Worm (Caenorhabditis elegans): ENCODE data around the gene tbc-11.

Gene tbc-11

ce11 chrX:957581-957980 is 32.8 kb downstream of the tbc-11 start, which contains the start of gene chil-10:
Gene chil-10 (plus strand): TSS chrX:957881.
- TF ChIP-seq mes-2 (tag; optimal IDR thresholded peaks at IDR 0.05; ENCODE audit: poor library complexity, severe bottlenecking) (no peak), aha-1 (tag) (peak; percentile 6), ztf-11 (tag; optimal IDR thresholded peaks at IDR 0.05) (no peak), daf-8 (GFP tag; IDR thresholded peaks at IDR 0.05) (no peak), fos-1 (tag; optimal IDR thresholded peaks at IDR 0.05) (no peak), hif-1 (tag; optimal IDR thresholded peaks at IDR 0.05) (no peak), dve-1 (tag; optimal IDR thresholded peaks at IDR 0.05; ENCODE audit: insufficient read depth) (no peak)

DNA sequence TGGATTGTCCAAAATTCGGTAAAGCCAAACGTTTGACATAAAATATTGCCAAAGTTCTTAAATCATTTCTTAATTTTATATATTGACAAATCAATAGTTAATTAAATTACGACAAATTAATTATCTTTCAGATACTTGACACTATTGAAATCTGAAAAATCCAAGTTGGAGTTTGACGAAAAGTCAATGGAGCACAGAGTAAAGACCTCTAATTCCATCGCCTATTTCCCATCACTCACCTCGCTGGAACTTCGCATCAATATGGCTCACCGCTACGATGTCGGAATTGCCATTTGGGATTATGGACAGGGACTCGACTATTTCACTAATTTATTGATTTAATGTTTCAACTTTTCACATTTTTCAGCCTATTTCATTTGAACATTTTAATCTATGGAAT is 35.4 kb downstream of the tbc-11 start:
- TF ChIP-seq pqm-1 (tag; optimal IDR thresholded peaks at IDR 0.05), result no peak
- TF ChIP-seq duxl-1 (tag; optimal IDR thresholded peaks at IDR 0.05; ENCODE audit: poor library complexity), result no peak
- TF ChIP-seq unc-62 (GFP tag; optimal IDR thresholded peaks at IDR 0.05 in 1 of 2), result peak in 1 of 2 experiments; percentile 94
- no peak for TF ChIP-seq unc-62 (tag; optimal IDR thresholded peaks at IDR 0.05)
- no peak for TF ChIP-seq attf-4 (tag; optimal IDR thresholded peaks at IDR 0.05)

DNA sequence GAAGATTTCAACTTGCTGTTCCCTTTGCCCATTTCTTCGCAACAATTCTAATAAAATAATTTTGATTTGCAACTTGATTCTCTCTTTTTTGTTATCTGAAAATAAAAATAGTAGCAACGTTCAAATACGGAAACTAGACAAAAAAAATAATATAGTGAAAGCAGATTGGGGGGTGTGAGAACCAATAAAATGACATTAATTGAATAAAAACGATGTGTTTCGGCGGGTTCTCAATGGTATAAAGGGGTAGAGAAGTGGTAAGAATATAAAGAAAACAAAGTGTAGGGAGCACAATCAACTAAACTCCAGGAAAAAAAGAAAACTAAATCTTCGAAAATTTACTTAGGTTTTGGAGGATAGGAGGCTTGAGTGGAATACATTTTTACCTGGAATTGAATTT is 38.4 kb downstream of the tbc-11 start, which contains the start of gene ncs-1:
Gene ncs-1, minus strand, starts transcription at position 101 of the 400 bp plus-strand sequence.
- no peak for TF ChIP-seq pqm-1 (tag; optimal IDR thresholded peaks at IDR 0.05)
- TF ChIP-seq cey-2 (tag; optimal IDR thresholded peaks at IDR 0.05; ENCODE audit: borderline replicate concordance, insufficient read depth), result no peak
- TF ChIP-seq Y105C5A.15 (GFP tag; IDR thresholded peaks at IDR 0.05), result no peak

DNA sequence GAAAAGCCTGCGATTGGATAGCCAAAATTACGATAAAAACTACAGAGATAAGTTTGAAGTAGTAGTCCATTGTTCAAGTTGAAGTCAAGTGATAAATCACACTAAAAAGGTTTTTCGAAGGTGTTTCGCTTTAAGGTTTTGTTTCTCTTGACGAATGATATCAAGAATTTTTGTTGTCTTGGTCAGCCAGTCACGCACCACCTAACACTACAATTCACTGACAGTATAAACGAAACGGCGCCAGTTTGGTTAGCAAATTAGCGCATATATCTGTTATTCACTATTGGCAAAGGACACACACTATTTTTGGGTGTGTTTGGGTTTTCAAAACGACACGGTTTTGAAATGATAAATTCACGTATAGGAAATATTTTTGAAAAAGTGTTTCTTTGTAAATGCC is 45.3 kb downstream of the tbc-11 start, which contains the start of gene C44C1.6:
Gene C44C1.6, minus strand, starts transcription at position 199 of the 400 bp plus-strand sequence.
- TF ChIP-seq nhr-28 (tag; optimal IDR thresholded peaks at IDR 0.05) (peak; percentile 31), fkh-10 (GFP tag; optimal IDR thresholded peaks at IDR 0.05) (no peak)

- peak; percentile 9 for TF ChIP-seq fkh-10 (GFP tag; optimal IDR thresholded peaks at IDR 0.05)
- TF ChIP-seq nhr-111 (GFP tag; optimal IDR thresholded peaks at IDR 0.05), result no peak
- no peak for TF ChIP-seq T20F7.1 (GFP tag; optimal IDR thresholded peaks at IDR 0.05)
- TF ChIP-seq F26F4.8 (GFP tag; conservative IDR thresholded peaks at IDR 0.05), result no peak
- no peak for TF ChIP-seq daf-12 (tag; optimal IDR thresholded peaks at IDR 0.05)
- TF ChIP-seq nhr-10 (tag; optimal IDR thresholded peaks at IDR 0.05), result no peak
- no peak for TF ChIP-seq F44E2.7 (GFP tag; IDR thresholded peaks at IDR 0.05)
- peak; percentile 77 for TF ChIP-seq hmg-1.1 (GFP tag; IDR thresholded peaks at IDR 0.05)
- TF ChIP-seq mep-1 (tag; optimal IDR thresholded peaks at IDR 0.05), result peak; percentile 61
- TF ChIP-seq daf-8 (GFP tag; IDR thresholded peaks at IDR 0.05), result no peak
- no peak for TF ChIP-seq lim-7 (GFP tag; IDR thresholded peaks at IDR 0.05)
- no peak for TF ChIP-seq dmd-8 (GFP tag; IDR thresholded peaks at IDR 0.05)
- TF ChIP-seq lin-1 (GFP tag; IDR thresholded peaks at IDR 0.05), result no peak
- TF ChIP-seq unc-130 (GFP tag; optimal IDR thresholded peaks at IDR 0.05), result no peak
- TF ChIP-seq daf-16 (GFP tag; optimal IDR thresholded peaks at IDR 0.05), result no peak
- no peak for TF ChIP-seq daf-16 (tag; optimal IDR thresholded peaks at IDR 0.05)
- no peak for TF ChIP-seq T26A8.4 (GFP tag; IDR thresholded peaks at IDR 0.05)
- peak; percentile 13 for TF ChIP-seq dve-1 (tag; optimal IDR thresholded peaks at IDR 0.05; ENCODE audit: insufficient read depth)
- TF ChIP-seq set-16 (GFP tag; IDR thresholded peaks at IDR 0.05), result no peak
- TF ChIP-seq dmd-9 (GFP tag; IDR thresholded peaks at IDR 0.05), result no peak
- peak; percentile 57 for TF ChIP-seq hlh-11 (tag; optimal IDR thresholded peaks at IDR 0.05)
- no peak for TF ChIP-seq zip-11 (GFP tag; IDR thresholded peaks at IDR 0.05)
- TF ChIP-seq mxl-3 (GFP tag; optimal IDR thresholded peaks at IDR 0.05), result peak; percentile 45
- no peak for TF ChIP-seq ama-1 (optimal IDR thresholded peaks at IDR 0.05)
- TF ChIP-seq nhr-76 (tag; optimal IDR thresholded peaks at IDR 0.05), result no peak
- no peak for TF ChIP-seq snpc-4 (tag; optimal IDR thresholded peaks at IDR 0.05)
- TF ChIP-seq ztf-11 (tag; optimal IDR thresholded peaks at IDR 0.05), result no peak
- no peak for TF ChIP-seq zfp-2 (tag; optimal IDR thresholded peaks at IDR 0.05)
- peak; percentile 78 for TF ChIP-seq aha-1 (tag)
- peak; percentile 37 for TF ChIP-seq duxl-1 (tag; optimal IDR thresholded peaks at IDR 0.05; ENCODE audit: poor library complexity)
- TF ChIP-seq mes-2 (tag; optimal IDR thresholded peaks at IDR 0.05; ENCODE audit: poor library complexity, severe bottlenecking), result peak; percentile 80
- no peak for TF ChIP-seq D1046.2 (GFP tag; IDR thresholded peaks at IDR 0.05)
- TF ChIP-seq ceh-28 (tag; optimal IDR thresholded peaks at IDR 0.05), result peak; percentile 44
Observed at ce11 chrX:974499-975235, 49.9 kb downstream of the tbc-11 start, which contains the start of gene vps-45. Gene vps-45 (minus strand): TSS chrX:974848.
